Fruit fly (Drosophila melanogaster) whole organism, adult: Measurements from ENCODE around the gene Hip14.

Experiments
- CG11617 ChIP-seq: fragments of 200-800 bp; sonication (Bioruptor generic); optimal IDR thresholded peaks from 2 replicates; lab custom pipeline; 2017; ENCODE audit warnings: mild to moderate bottlenecking, missing biosample characterization, missing genetic modification reagents, missing genetic modification characterization
- CG12768 ChIP-seq: fragments of 200-800 bp; sonication (Bioruptor generic); optimal IDR thresholded peaks from 2 replicates; lab custom pipeline; 2017; ENCODE audit warnings: missing biosample characterization, missing genetic modification characterization, mild to moderate bottlenecking, moderate library complexity, missing genetic modification reagents
- CG14711 ChIP-seq: fragments of 200-800 bp; sonication (Bioruptor generic); optimal IDR thresholded peaks from 2 replicates; lab custom pipeline; 2018; ENCODE audit warnings: missing biosample characterization, mild to moderate bottlenecking, missing genetic modification characterization, moderate library complexity
- CG1620 ChIP-seq: fragments of 200-800 bp; sonication (Bioruptor generic); optimal IDR thresholded peaks from 2 replicates; lab custom pipeline; 2016; ENCODE audit warnings: missing biosample characterization, missing genetic modification characterization
- CG33017 ChIP-seq: fragments of 200-800 bp; sonication (Bioruptor generic); optimal IDR thresholded peaks from 2 replicates; lab custom pipeline; 2018; ENCODE audit warnings: missing biosample characterization, mild to moderate bottlenecking, missing genetic modification characterization, moderate library complexity
- CG5204 ChIP-seq: fragments of 200-800 bp; sonication (Bioruptor generic); optimal IDR thresholded peaks from 2 replicates; lab custom pipeline; 2016; ENCODE audit warnings: missing biosample characterization, missing genetic modification characterization
- CG7045 ChIP-seq: fragments of 200-800 bp; sonication (Bioruptor generic); optimal IDR thresholded peaks from 2 replicates; lab custom pipeline; 2017; ENCODE audit warnings: missing biosample characterization, mild to moderate bottlenecking, missing genetic modification characterization
- CG7101 ChIP-seq: fragments of 200-800 bp; sonication (Bioruptor generic); optimal IDR thresholded peaks from 2 replicates; lab custom pipeline; 2018; ENCODE audit warnings: missing biosample characterization, mild to moderate bottlenecking, missing genetic modification characterization, moderate library complexity
- Clk ChIP-seq: fragments of 200-800 bp; sonication (Bioruptor generic); optimal IDR thresholded peaks from 2 replicates; lab custom pipeline; 2017; ENCODE audit warnings: missing biosample characterization, missing genetic modification characterization
- Crg-1 ChIP-seq: fragments of 200-800 bp; sonication (Bioruptor generic); optimal IDR thresholded peaks from 2 replicates; lab custom pipeline; 2016; ENCODE audit warnings: missing biosample characterization, missing genetic modification characterization
- Hr96 ChIP-seq: fragments of 200-800 bp; sonication (Bioruptor generic); optimal IDR thresholded peaks from 2 replicates; lab custom pipeline; 2016; ENCODE audit warnings: missing biosample characterization, missing genetic modification characterization
- Mnt ChIP-seq: fragments of 200-800 bp; sonication (Bioruptor generic); optimal IDR thresholded peaks from 2 replicates; lab custom pipeline; 2016; ENCODE audit warnings: missing biosample characterization, mild to moderate bottlenecking, missing genetic modification characterization
- bab1 ChIP-seq: fragments of 200-800 bp; sonication (Bioruptor generic); optimal IDR thresholded peaks from 3 replicates; lab custom pipeline; 2019; ENCODE audit warnings: missing biosample characterization, mild to moderate bottlenecking, missing genetic modification characterization, moderate library complexity
- cic ChIP-seq: fragments of 200-800 bp; sonication (Bioruptor generic); optimal IDR thresholded peaks from 2 replicates; lab custom pipeline; 2017; ENCODE audit warnings: missing biosample characterization, mild to moderate bottlenecking, missing genetic modification characterization, moderate library complexity
- cnc ChIP-seq, 2 experiments: fragments of >200 bp; optimal IDR thresholded peaks; 2 replicates each; lab custom pipeline; 2017
- kay ChIP-seq: fragments of 200-800 bp; sonication (Bioruptor generic); peaks from one replicate; lab custom pipeline; 2016; ENCODE audit warnings: missing biosample characterization, missing genetic modification characterization, borderline replicate concordance
- ovo ChIP-seq: fragments of 200-800 bp; sonication (Bioruptor generic); optimal IDR thresholded peaks from 2 replicates; lab custom pipeline; 2016; ENCODE audit warnings: missing biosample characterization, missing genetic modification characterization
- pad ChIP-seq: fragments of 200-800 bp; sonication (Bioruptor generic); optimal IDR thresholded peaks from 3 replicates; lab custom pipeline; 2017; ENCODE audit warnings: missing biosample characterization, missing genetic modification characterization, mild to moderate bottlenecking, moderate library complexity, missing genetic modification reagents
- tj ChIP-seq: fragments of 200-800 bp; sonication (Bioruptor generic); optimal IDR thresholded peaks from 3 replicates; lab custom pipeline; 2017; ENCODE audit warnings: missing biosample characterization, mild to moderate bottlenecking, missing genetic modification characterization, moderate library complexity
- toe ChIP-seq: fragments of 200-800 bp; sonication (Bioruptor generic); optimal IDR thresholded peaks from 2 replicates; lab custom pipeline; 2016; ENCODE audit warnings: missing biosample characterization, missing genetic modification characterization

Hip14 gene

DNA sequence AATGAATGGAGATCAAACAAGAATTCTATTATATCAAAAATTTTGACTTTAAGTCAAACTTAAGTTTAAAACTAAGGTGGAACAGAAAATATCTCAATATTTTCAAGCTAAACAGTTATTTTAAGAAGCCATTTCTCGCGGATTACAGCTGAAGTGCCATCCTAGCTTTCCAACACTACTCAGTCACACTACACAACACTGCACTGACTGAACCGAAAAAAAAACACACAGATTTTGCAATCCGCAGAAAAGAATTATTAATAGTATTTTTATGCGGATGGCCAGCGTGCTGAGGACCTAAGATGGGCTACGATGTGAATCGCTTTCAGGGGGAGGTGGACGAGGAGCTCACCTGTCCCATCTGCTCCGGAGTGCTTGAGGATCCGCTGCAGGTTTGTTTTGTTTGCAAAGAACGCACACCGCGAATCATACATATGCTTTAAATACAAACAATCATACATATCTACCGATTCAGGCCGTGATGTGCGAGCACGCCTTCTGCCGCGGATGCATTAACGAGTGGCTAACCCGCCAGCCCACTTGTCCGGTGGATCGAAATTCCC is 31.5 kb upstream of the Hip14 start, which contains the start of gene elgi:
Gene elgi, plus strand, starts transcription at position 103 of the 563 bp plus-strand sequence.
- TF ChIP-seq Crg-1 (GFP tag; lab: Kevin White, UChicago) (peak; percentile 95), CG33017 (tag; lab: Kevin White, UChicago) (peak; percentile 64), CG11617 (GFP tag; lab: Kevin White, UChicago) (peak; percentile 66), cnc (optimal IDR thresholded peaks at IDR 0.05; lab: Kevin White, UChicago) (no peak), CG14711 (tag; lab: Kevin White, UChicago) (peak; percentile 51), kay (GFP tag; lab: Kevin White, UChicago) (no peak), CG5204 (peak; percentile 74), toe (GFP tag; lab: Kevin White, UChicago) (peak; percentile 80), pad (GFP tag; lab: Kevin White, UChicago) (peak; percentile 70), CG12768 (GFP tag; lab: Kevin White, UChicago) (peak; percentile 79), CG7101 (tag; lab: Kevin White, UChicago) (peak; percentile 77), Hr96 (GFP tag; lab: Kevin White, UChicago) (peak; percentile 68), CG1620 (peak; percentile 90), tj (peak; percentile 43), ovo (GFP tag; lab: Kevin White, UChicago) (peak; percentile 73), bab1 (GFP tag; lab: Kevin White, UChicago) (peak; percentile 48), cic (GFP tag; lab: Kevin White, UChicago) (peak; percentile 71), Mnt (peak; percentile 80), CG7045 (GFP tag; lab: Kevin White, UChicago) (peak; percentile 73), Clk (GFP tag; lab: Kevin White, UChicago) (peak; percentile 41)

DNA sequence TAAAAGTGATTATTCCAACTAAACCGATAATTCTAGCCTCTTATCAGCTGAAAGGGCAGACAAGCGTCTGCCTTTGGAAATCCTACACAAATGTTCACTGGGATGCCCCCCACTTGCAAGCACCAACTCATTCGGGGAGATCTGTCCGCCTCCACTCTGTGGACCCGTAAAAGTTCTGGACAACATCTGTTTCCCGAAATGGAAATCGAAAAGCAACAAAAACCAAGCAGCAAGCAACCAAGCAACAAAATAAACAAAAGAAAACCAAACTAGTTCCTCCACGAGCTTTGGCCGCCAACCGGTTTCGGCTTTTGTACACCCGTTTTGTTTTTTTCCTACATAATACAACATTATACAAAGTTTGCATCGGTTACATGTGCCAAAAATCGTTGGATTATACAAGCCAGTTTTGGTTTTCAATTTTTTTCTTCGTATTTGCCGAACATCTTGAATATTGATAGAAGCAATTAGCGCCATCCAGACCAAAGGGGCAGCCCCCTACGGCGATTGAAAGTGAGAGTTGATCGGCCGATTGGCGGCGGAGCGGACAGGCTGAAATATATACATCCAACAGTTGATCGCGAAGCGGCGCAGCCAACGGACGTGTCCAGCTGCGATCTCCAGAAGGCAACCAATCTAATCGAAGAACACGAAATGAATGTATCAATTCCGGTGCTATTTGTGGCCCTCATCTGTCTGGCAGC is 29.3 kb upstream of the Hip14 start, which contains the start of gene CG17032:
Gene CG17032, plus strand, starts transcription at position 232 of the 704 bp plus-strand sequence.
- no peak for TF ChIP-seq CG11617 (GFP tag; lab: Kevin White, UChicago)
- no peak for TF ChIP-seq CG5204
- no peak for TF ChIP-seq Clk (GFP tag; lab: Kevin White, UChicago)
- TF ChIP-seq kay (GFP tag; lab: Kevin White, UChicago) = no peak
- no peak for TF ChIP-seq CG1620
- TF ChIP-seq bab1 (GFP tag; lab: Kevin White, UChicago) = no peak

DNA sequence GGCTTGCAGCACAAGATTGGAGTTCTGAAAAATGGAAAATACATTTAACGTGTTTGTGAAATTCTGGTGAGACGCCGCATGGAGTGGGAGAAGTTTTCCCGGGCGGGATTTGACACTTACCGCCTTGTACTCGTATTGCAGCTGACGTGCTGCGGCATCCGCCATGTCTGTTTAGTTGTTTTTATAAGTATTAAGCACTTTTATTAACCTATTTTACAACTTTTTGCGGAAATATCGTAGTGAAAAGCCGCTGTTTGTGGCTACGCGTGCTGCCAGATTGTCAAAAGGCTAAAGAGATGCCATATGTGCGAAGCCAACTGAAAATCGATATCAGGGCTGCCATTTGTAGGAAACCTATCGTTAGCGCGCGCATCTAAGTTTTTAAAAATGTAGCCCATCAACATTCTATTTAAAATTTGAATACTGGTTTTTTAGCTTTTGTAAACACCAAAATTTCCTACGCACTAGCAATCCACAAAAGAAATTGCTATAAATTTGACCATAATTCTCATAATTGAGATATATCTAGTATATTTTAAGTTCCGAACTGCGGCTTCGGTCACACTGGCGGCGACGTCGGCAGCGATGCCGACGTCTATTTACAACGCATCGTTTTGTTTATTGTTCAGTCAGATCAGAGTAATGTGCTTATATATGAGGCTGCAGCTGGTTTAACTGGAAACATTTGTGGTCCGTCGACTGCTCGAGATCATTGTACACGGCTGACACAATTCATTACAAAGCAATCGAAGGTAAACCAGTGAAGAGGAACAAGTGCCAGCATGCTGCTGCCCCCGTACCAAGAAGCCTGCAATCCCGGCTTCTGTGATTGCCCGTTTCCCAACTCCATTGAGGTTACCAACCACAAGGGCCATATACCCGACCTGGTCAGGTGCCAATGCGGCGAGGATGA is 20.2 kb upstream of the Hip14 start, which contains the start of the genes Brr2 and CG10516:
Gene Brr2, minus strand, starts transcription at position 285 of the 913 bp plus-strand sequence.
Gene CG10516, plus strand, starts transcription at position 617 of the 913 bp plus-strand sequence.
- no peak for TF ChIP-seq Crg-1 (GFP tag; lab: Kevin White, UChicago)
- peak; percentile 47 for TF ChIP-seq Hr96 (GFP tag; lab: Kevin White, UChicago)
- TF ChIP-seq CG7101 (tag; lab: Kevin White, UChicago) = no peak
- peak; percentile 40 for TF ChIP-seq CG11617 (GFP tag; lab: Kevin White, UChicago)
- TF ChIP-seq ovo (GFP tag; lab: Kevin White, UChicago) = no peak
- no peak for TF ChIP-seq CG12768 (GFP tag; lab: Kevin White, UChicago)
- no peak for TF ChIP-seq CG7045 (GFP tag; lab: Kevin White, UChicago)
- TF ChIP-seq cnc (optimal IDR thresholded peaks at IDR 0.05; lab: Kevin White, UChicago) = no peak
- TF ChIP-seq pad (GFP tag; lab: Kevin White, UChicago) = no peak
- no peak for TF ChIP-seq CG33017 (tag; lab: Kevin White, UChicago)
- TF ChIP-seq kay (GFP tag; lab: Kevin White, UChicago) = no peak
- TF ChIP-seq Mnt = peak; percentile 43
- peak; percentile 76 for TF ChIP-seq bab1 (GFP tag; lab: Kevin White, UChicago)
- TF ChIP-seq Clk (GFP tag; lab: Kevin White, UChicago) = no peak
- no peak for TF ChIP-seq tj
- peak; percentile 44 for TF ChIP-seq CG1620
- peak; percentile 65 for TF ChIP-seq toe (GFP tag; lab: Kevin White, UChicago)
- TF ChIP-seq cic (GFP tag; lab: Kevin White, UChicago) = no peak
- no peak for TF ChIP-seq CG5204
- TF ChIP-seq CG14711 (tag; lab: Kevin White, UChicago) = peak; percentile 17

DNA sequence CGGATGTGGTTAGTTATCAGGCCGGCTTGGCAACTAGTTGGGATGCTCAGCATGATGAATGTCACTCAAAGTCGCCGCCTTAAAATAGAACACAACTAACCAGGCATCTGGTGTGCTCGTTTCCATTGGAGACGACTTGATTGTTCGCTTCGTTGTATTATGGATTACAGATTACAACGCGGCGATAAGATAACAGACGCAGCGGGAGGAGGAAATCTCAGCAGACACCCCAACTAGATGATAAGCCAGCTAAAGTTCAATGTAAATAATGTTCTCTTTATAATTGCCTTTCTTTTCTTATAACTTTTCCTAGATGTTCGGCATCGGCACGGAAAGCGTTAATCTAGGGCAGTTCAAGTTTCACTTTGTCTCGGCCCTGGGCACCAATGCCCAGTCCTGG is 19.4 kb upstream of the Hip14 start:
- TF ChIP-seq cic (GFP tag; lab: Kevin White, UChicago) = peak; percentile 50
- TF ChIP-seq toe (GFP tag; lab: Kevin White, UChicago) = no peak
- TF ChIP-seq bab1 (GFP tag; lab: Kevin White, UChicago) = peak; percentile 5
- TF ChIP-seq CG1620 = no peak

DNA sequence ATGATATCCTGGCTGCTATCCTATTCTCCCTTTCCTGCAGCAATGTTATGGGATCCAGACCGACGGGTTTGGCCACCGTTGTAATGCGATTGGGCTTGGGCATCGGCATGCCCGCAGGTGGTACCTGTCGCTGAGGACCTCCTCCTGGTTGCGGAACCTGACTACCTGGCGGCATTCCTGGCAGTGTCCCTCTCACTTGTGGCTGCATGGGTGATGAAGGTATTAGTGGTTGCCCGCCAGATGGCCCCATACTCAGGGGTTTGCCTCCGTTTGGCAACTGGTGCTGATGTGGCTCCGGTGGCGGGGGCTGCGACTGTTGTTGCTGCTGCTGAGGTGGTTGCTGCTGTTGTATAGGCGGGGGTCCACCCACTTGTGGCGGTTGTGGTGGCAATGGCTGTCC is 13.9 kb upstream of the Hip14 start:
- no peak for TF ChIP-seq CG33017 (tag; lab: Kevin White, UChicago)
- TF ChIP-seq Crg-1 (GFP tag; lab: Kevin White, UChicago) = no peak
- TF ChIP-seq ovo (GFP tag; lab: Kevin White, UChicago) = no peak
- no peak for TF ChIP-seq CG7101 (tag; lab: Kevin White, UChicago)
- TF ChIP-seq CG11617 (GFP tag; lab: Kevin White, UChicago) = no peak
- no peak for TF ChIP-seq tj
- no peak for TF ChIP-seq bab1 (GFP tag; lab: Kevin White, UChicago)
- TF ChIP-seq CG14711 (tag; lab: Kevin White, UChicago) = no peak
- no peak for TF ChIP-seq cnc (optimal IDR thresholded peaks at IDR 0.05; lab: Kevin White, UChicago)
- TF ChIP-seq kay (GFP tag; lab: Kevin White, UChicago) = no peak
- TF ChIP-seq Mnt = no peak
- TF ChIP-seq Clk (GFP tag; lab: Kevin White, UChicago) = no peak
- TF ChIP-seq CG5204 = no peak
- no peak for TF ChIP-seq toe (GFP tag; lab: Kevin White, UChicago)
- no peak for TF ChIP-seq CG12768 (GFP tag; lab: Kevin White, UChicago)
- no peak for TF ChIP-seq CG7045 (GFP tag; lab: Kevin White, UChicago)
- no peak for TF ChIP-seq CG1620
- TF ChIP-seq cic (GFP tag; lab: Kevin White, UChicago) = no peak
- TF ChIP-seq Hr96 (GFP tag; lab: Kevin White, UChicago) = no peak
